Fruit fly (Drosophila melanogaster) whole organism, embryonic: ENCODE results near the gene KdelR.

ENCODE experiments used
- Abd-B ChIP-seq: fragments of 200-800 bp; sonication (Bioruptor generic); optimal IDR thresholded peaks from 2 replicates; lab custom pipeline; 2018; ENCODE audit warnings: missing biosample characterization, mild to moderate bottlenecking, missing genetic modification characterization, moderate library complexity
- Aef1 ChIP-seq: fragments of 200-800 bp; sonication (Bioruptor generic); IDR thresholded peaks from 3 replicates; pipeline ENCODE4 v1.3.6; 2022; ENCODE audit warnings: missing biosample characterization, missing genetic modification characterization
- C15 ChIP-seq: fragments of 200-800 bp; sonication (Bioruptor generic); IDR thresholded peaks from 3 replicates; pipeline ENCODE4 v1.3.6; 2022; ENCODE audit warnings: missing biosample characterization, missing genetic modification characterization
- CG11723 ChIP-seq: fragments of 200-800 bp; sonication (Bioruptor generic); optimal IDR thresholded peaks from 2 replicates; lab custom pipeline; 2017; ENCODE audit warnings: missing biosample characterization, mild to moderate bottlenecking, missing genetic modification characterization
- CG12391 ChIP-seq: fragments of 200-800 bp; sonication (Bioruptor generic); optimal IDR thresholded peaks from 3 replicates; lab custom pipeline; 2018; ENCODE audit warnings: missing biosample characterization, mild to moderate bottlenecking, missing genetic modification characterization, moderate library complexity
- CG12659 ChIP-seq: fragments of 200-800 bp; sonication (Bioruptor generic); optimal IDR thresholded peaks from 3 replicates; lab custom pipeline; 2017; ENCODE audit warnings: mild to moderate bottlenecking, missing biosample characterization, missing genetic modification reagents, missing genetic modification characterization
- CG17328 ChIP-seq: fragments of 200-800 bp; sonication (Bioruptor generic); IDR thresholded peaks from 2 replicates; pipeline ENCODE4 v1.3.6; 2022; ENCODE audit warnings: missing biosample characterization, missing genetic modification characterization
- CG17361 ChIP-seq: fragments of 200-800 bp; sonication (Bioruptor generic); IDR thresholded peaks from 3 replicates; pipeline ENCODE4 v1.3.6; 2022; ENCODE audit warnings: missing biosample characterization, missing genetic modification characterization
- CG17802 ChIP-seq: fragments of 200-800 bp; sonication (Bioruptor generic); optimal IDR thresholded peaks from 2 replicates; lab custom pipeline; 2018; ENCODE audit warnings: missing biosample characterization, mild to moderate bottlenecking, missing genetic modification characterization, moderate library complexity
- CG18262 ChIP-seq: fragments of 200-800 bp; optimal IDR thresholded peaks from 3 replicates; lab custom pipeline; 2019; ENCODE audit warnings: missing biosample characterization, mild to moderate bottlenecking, missing genetic modification characterization, moderate library complexity
- CG2116 ChIP-seq: fragments of 200-800 bp; sonication (Bioruptor generic); optimal IDR thresholded peaks from 3 replicates; lab custom pipeline; 2018; ENCODE audit warnings: missing biosample characterization, mild to moderate bottlenecking, missing genetic modification characterization
- CG2712 ChIP-seq: fragments of 200-800 bp; optimal IDR thresholded peaks from 3 replicates; lab custom pipeline; 2019; ENCODE audit warnings: missing biosample characterization, mild to moderate bottlenecking, missing genetic modification characterization, moderate library complexity
- CG30020 ChIP-seq: fragments of 200-800 bp; optimal IDR thresholded peaks from 2 replicates; lab custom pipeline; 2019; ENCODE audit warnings: missing biosample characterization, mild to moderate bottlenecking, missing genetic modification characterization, moderate library complexity
- CG5245 ChIP-seq: fragments of 200-800 bp; sonication (Bioruptor generic); optimal IDR thresholded peaks from 3 replicates; lab custom pipeline; 2016; ENCODE audit warnings: missing biosample characterization, missing genetic modification characterization
- CG6683 ChIP-seq: fragments of 200-800 bp; sonication (Bioruptor generic); optimal IDR thresholded peaks from 2 replicates; lab custom pipeline; 2017; ENCODE audit warnings: missing biosample characterization, mild to moderate bottlenecking, missing genetic modification characterization, missing genetic modification reagents
- CG7357 ChIP-seq: fragments of 200-800 bp; sonication (Bioruptor generic); IDR thresholded peaks from 3 replicates; pipeline ENCODE4 v1.3.6; 2022; ENCODE audit warnings: missing biosample characterization, missing genetic modification characterization
- CG8924 ChIP-seq: fragments of 200-800 bp; optimal IDR thresholded peaks from 3 replicates; lab custom pipeline; 2019; ENCODE audit warnings: missing biosample characterization, mild to moderate bottlenecking, missing genetic modification characterization, moderate library complexity
- Chrac-16 ChIP-seq: fragments of 200-800 bp; sonication (Bioruptor generic); optimal IDR thresholded peaks from 3 replicates; lab custom pipeline; 2016; ENCODE audit warnings: missing biosample characterization, missing genetic modification characterization
- CoRest ChIP-seq: fragments of 200-800 bp; sonication (Bioruptor generic); optimal IDR thresholded peaks from 3 replicates; lab custom pipeline; 2018; ENCODE audit warnings: missing biosample characterization, mild to moderate bottlenecking, missing genetic modification characterization, moderate library complexity
- Dfd ChIP-seq, 2 experiments: fragments of >200 bp; optimal IDR thresholded peaks; 2 replicates each; lab custom pipeline; 2017; ENCODE audit warnings: missing biosample characterization in 2 of 2, missing genetic modification characterization in 2 of 2
- Dref ChIP-seq: fragments of 200-800 bp; sonication (Bioruptor generic); IDR thresholded peaks from 2 replicates; pipeline ENCODE4 v1.3.6; 2022; ENCODE audit warnings: missing biosample characterization, missing genetic modification characterization
- E2f2 ChIP-seq: fragments of 200-800 bp; sonication (Bioruptor generic); IDR thresholded peaks from 2 replicates; pipeline ENCODE4 v1.3.6; 2022; ENCODE audit warnings: missing biosample characterization, missing genetic modification characterization
- Eip74EF ChIP-seq, 2 experiments: fragments of 200-800 bp in 1 of 2; fragments of >200 bp in 1 of 2; sonication (Bioruptor generic) in 1 of 2; optimal IDR thresholded peaks; 2 replicates each; lab custom pipeline; 2017 to 2019; ENCODE audit warnings: missing biosample characterization in 2 of 2, missing genetic modification characterization in 2 of 2, mild to moderate bottlenecking in 1 of 2, moderate library complexity in 1 of 2
- Gsc ChIP-seq: fragments of 200-800 bp; sonication (Bioruptor generic); IDR thresholded peaks from 2 replicates; pipeline ENCODE4 v1.3.6; 2022; ENCODE audit warnings: missing biosample characterization, missing genetic modification characterization
- HmgZ ChIP-seq: fragments of 200-800 bp; sonication (Bioruptor generic); optimal IDR thresholded peaks from 2 replicates; lab custom pipeline; 2018; ENCODE audit warnings: missing biosample characterization, mild to moderate bottlenecking, missing genetic modification characterization
- MTF-1 ChIP-seq: fragments of 200-800 bp; sonication (Bioruptor generic); optimal IDR thresholded peaks from 2 replicates; lab custom pipeline; 2018; ENCODE audit warnings: missing biosample characterization, mild to moderate bottlenecking, missing genetic modification characterization, borderline replicate concordance
- Med ChIP-seq: fragments of 200-800 bp; sonication (Bioruptor generic); peaks from one replicate; lab custom pipeline; 2016; ENCODE audit warnings: missing biosample characterization, missing genetic modification characterization, mild to moderate bottlenecking, inconsistent platforms, moderate library complexity
- Ptx1 ChIP-seq: fragments of 200-800 bp; sonication (Bioruptor generic); IDR thresholded peaks from 2 replicates; pipeline ENCODE4 v1.3.6; 2022; ENCODE audit warnings: missing biosample characterization, missing genetic modification characterization
- Rfx ChIP-seq: fragments of 200-800 bp; sonication (Bioruptor generic); IDR thresholded peaks from 2 replicates; pipeline ENCODE4 v1.3.6; 2022; ENCODE audit warnings: missing biosample characterization, missing genetic modification characterization
- Sry-β ChIP-seq: fragments of 200-800 bp; sonication (Bioruptor generic); optimal IDR thresholded peaks from 2 replicates; lab custom pipeline; 2018; ENCODE audit warnings: missing biosample characterization, mild to moderate bottlenecking, missing genetic modification characterization, moderate library complexity
- chinmo ChIP-seq: fragments of 200-800 bp; sonication (Bioruptor generic); IDR thresholded peaks from 4 replicates; pipeline ENCODE4 v1.3.6; 2022; ENCODE audit warnings: missing biosample characterization, missing genetic modification characterization; ENCODE audit not compliant: partially characterized antibody
- dmrt11E ChIP-seq: fragments of 200-800 bp; sonication (Bioruptor generic); optimal IDR thresholded peaks from 3 replicates; lab custom pipeline; 2018; ENCODE audit warnings: missing biosample characterization, mild to moderate bottlenecking, missing genetic modification characterization, moderate library complexity
- ems ChIP-seq: fragments of 200-800 bp; sonication (Bioruptor generic); optimal IDR thresholded peaks from 3 replicates; lab custom pipeline; 2016; ENCODE audit warnings: missing biosample characterization, missing genetic modification characterization
- gfzf ChIP-seq: fragments of 200-800 bp; sonication (Bioruptor generic); optimal IDR thresholded peaks from 2 replicates; lab custom pipeline; 2016; ENCODE audit warnings: missing biosample characterization, mild to moderate bottlenecking, missing genetic modification characterization, moderate library complexity
- hb ChIP-seq: fragments of 200-800 bp; sonication (Bioruptor generic); IDR thresholded peaks from 3 replicates; pipeline ENCODE4 v1.3.6; 2022; ENCODE audit warnings: missing biosample characterization, missing genetic modification characterization; ENCODE audit not compliant: partially characterized antibody
- lola ChIP-seq, 3 experiments: fragments of >200 bp in 2 of 3; fragments of 200-800 bp in 1 of 3; sonication (Bioruptor generic) in 1 of 3; optimal IDR thresholded peaks; 2 replicates each; lab custom pipeline; 2017 to 2019; ENCODE audit warnings: missing biosample characterization in 3 of 3, missing genetic modification characterization in 3 of 3, mild to moderate bottlenecking in 1 of 3, moderate library complexity in 1 of 3
- nerfin-1 ChIP-seq: fragments of 200-800 bp; sonication (Bioruptor generic); optimal IDR thresholded peaks from 3 replicates; lab custom pipeline; 2019; ENCODE audit warnings: missing biosample characterization, mild to moderate bottlenecking, missing genetic modification characterization, moderate library complexity
- nmo ChIP-seq: fragments of 200-800 bp; sonication (Bioruptor generic); optimal IDR thresholded peaks from 2 replicates; lab custom pipeline; 2018; ENCODE audit warnings: missing biosample characterization, mild to moderate bottlenecking, missing genetic modification characterization, moderate library complexity
- pfk ChIP-seq: fragments of 200-800 bp; sonication (Bioruptor generic); optimal IDR thresholded peaks from 2 replicates; lab custom pipeline; 2018; ENCODE audit warnings: missing biosample characterization, mild to moderate bottlenecking, missing genetic modification characterization, moderate library complexity
- phol ChIP-seq: fragments of 200-800 bp; sonication (Bioruptor generic); optimal IDR thresholded peaks from 3 replicates; lab custom pipeline; 2018; ENCODE audit warnings: missing biosample characterization, mild to moderate bottlenecking, missing genetic modification characterization, moderate library complexity
- ssp ChIP-seq: fragments of 200-800 bp; sonication (Bioruptor generic); IDR thresholded peaks from 2 replicates; pipeline ENCODE4 v1.3.6; 2022; ENCODE audit warnings: missing biosample characterization, missing genetic modification characterization
- trem ChIP-seq: fragments of 200-800 bp; optimal IDR thresholded peaks from 3 replicates; lab custom pipeline; 2019; ENCODE audit warnings: missing biosample characterization, mild to moderate bottlenecking, missing genetic modification characterization, moderate library complexity
- trh ChIP-seq: fragments of 200-800 bp; sonication (Bioruptor generic); optimal IDR thresholded peaks from 2 replicates; lab custom pipeline; 2016; ENCODE audit warnings: missing biosample characterization, missing genetic modification characterization
- unpg ChIP-seq: fragments of 200-800 bp; sonication (Bioruptor generic); optimal IDR thresholded peaks from 3 replicates; lab custom pipeline; 2018; ENCODE audit warnings: missing biosample characterization, mild to moderate bottlenecking, missing genetic modification characterization, moderate library complexity
- wek ChIP-seq: fragments of 200-800 bp; sonication (Bioruptor generic); optimal IDR thresholded peaks from 3 replicates; lab custom pipeline; 2018; ENCODE audit warnings: missing biosample characterization, mild to moderate bottlenecking, missing genetic modification characterization, moderate library complexity
- zen ChIP-seq: fragments of 200-800 bp; sonication (Bioruptor generic); optimal IDR thresholded peaks from 3 replicates; lab custom pipeline; 2018; ENCODE audit warnings: missing biosample characterization, mild to moderate bottlenecking, missing genetic modification characterization, moderate library complexity

KdelR gene

DNA sequence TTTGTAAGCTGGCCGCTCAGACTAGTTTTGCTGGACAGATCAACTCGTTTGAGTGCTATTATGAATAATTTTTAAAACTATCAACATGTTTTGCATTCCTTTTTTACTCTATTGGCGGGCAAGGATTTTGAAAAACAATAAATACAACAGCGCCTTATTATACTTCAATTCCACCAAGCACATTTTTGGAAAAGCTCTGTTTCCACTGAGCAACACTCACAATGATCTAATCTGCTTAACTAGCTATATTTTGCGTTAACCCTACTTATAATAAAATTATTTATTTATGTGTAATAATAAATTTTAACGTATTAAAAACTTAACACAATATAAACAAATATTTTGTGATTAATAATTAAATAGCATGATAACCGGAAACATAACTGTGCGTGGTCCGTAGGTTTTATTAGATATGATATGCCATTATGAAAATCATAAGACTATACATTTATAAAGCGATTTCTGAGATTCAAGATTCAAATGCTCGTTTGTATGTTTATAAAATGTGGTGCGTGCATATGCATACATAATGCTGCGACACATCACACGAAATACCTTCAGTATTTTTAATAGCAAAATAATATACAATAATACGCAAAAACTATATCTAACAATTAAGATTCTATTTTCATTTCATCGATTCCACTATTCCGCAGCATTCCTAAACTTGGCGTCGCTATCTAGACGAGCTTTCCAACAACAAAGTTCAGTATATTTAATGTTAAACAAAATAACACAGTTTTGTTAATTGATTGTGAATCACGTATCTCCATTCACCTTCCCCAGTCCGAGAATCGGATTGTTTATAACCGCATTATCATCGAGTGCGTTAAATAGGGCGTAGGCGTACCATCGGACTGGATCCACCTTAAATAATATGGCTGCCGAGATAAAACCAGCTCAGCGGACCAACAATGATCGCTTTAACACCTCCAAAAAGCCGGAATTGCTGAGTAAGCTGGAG, 3.8 kb upstream of the KdelR start, which contains the start of the genes pie and Wdfy2:
pie (minus strand) TSS at position 138 of the 964 bp plus-strand sequence.
Wdfy2 (plus strand) TSS at position 649 of the 964 bp plus-strand sequence.
- TF ChIP-seq phol (tag; lab: Kevin White, UChicago): peak; percentile 39
- peak; percentile 29 for TF ChIP-seq nmo
- no peak for TF ChIP-seq Gsc (GFP tag; lab: Robert Waterston, UW)
- TF ChIP-seq Sry-β (GFP tag; lab: Kevin White, UChicago): peak; percentile 36
- no peak for TF ChIP-seq unpg (GFP tag; lab: Kevin White, UChicago)
- peak; percentile 77 for TF ChIP-seq CG2116
- no peak for TF ChIP-seq wek
- peak; percentile 4 for TF ChIP-seq trem (tag; lab: Kevin White, UChicago)
- peak; percentile 36 for TF ChIP-seq CG12659 (GFP tag; lab: Kevin White, UChicago)
- no peak for TF ChIP-seq chinmo (GFP tag; lab: Robert Waterston, UW)
- TF ChIP-seq Med: peak; percentile 65
- no peak for TF ChIP-seq trh (GFP tag; lab: Kevin White, UChicago)
- TF ChIP-seq pfk: peak; percentile 80
- TF ChIP-seq Chrac-16: no peak
- peak; percentile 79 for TF ChIP-seq E2f2 (GFP tag; lab: Robert Waterston, UW)
- peak; percentile 50 for TF ChIP-seq Abd-B (GFP tag; lab: Kevin White, UChicago)
- TF ChIP-seq CG7357 (GFP tag; lab: Robert Waterston, UW): peak; percentile 97
- TF ChIP-seq lola (GFP tag; optimal IDR thresholded peaks at IDR 0.05; lab: Kevin White, UChicago): peak in 2 of 3 experiments; percentile 14 to 94
- TF ChIP-seq CG2712: peak; percentile 21
- TF ChIP-seq zen: peak; percentile 15
- TF ChIP-seq MTF-1: no peak
- TF ChIP-seq dmrt11E (tag; lab: Kevin White, UChicago): peak; percentile 8
- peak; percentile 31 for TF ChIP-seq CG18262 (tag; lab: Kevin White, UChicago)
- no peak for TF ChIP-seq CG17328 (GFP tag; lab: Robert Waterston, UW)
- peak; percentile 56; the same call in 1 of the 3 replicates for TF ChIP-seq CG17361 (GFP tag; lab: Robert Waterston, UW)
- peak; percentile 47 for TF ChIP-seq Dref (GFP tag; lab: Robert Waterston, UW)
- no peak for TF ChIP-seq C15 (GFP tag; lab: Robert Waterston, UW)
- TF ChIP-seq CoRest (tag; lab: Kevin White, UChicago): peak; percentile 28
- TF ChIP-seq CG6683 (GFP tag; lab: Kevin White, UChicago): no peak
- no peak for TF ChIP-seq ems
- TF ChIP-seq gfzf: peak; percentile 26
- peak; percentile 97 for TF ChIP-seq ssp (GFP tag; lab: Robert Waterston, UW)
- no peak for TF ChIP-seq hb (GFP tag; lab: Robert Waterston, UW)
- TF ChIP-seq CG8924 (tag; lab: Kevin White, UChicago): peak; percentile 10
- TF ChIP-seq CG30020 (tag; lab: Kevin White, UChicago): peak; percentile 97
- 0 out of 2 replicates have a peak, but pooled peaks have one; percentile 28 for TF ChIP-seq Ptx1 (GFP tag; lab: Robert Waterston, UW)
- peak; percentile 9 for TF ChIP-seq CG12391 (tag; lab: Kevin White, UChicago)
- peak in 1 of 2 experiments; percentile 66 for TF ChIP-seq Dfd (GFP tag; optimal IDR thresholded peaks at IDR 0.05; lab: Kevin White, UChicago)
- TF ChIP-seq HmgZ (tag; lab: Kevin White, UChicago): no peak
- TF ChIP-seq CG11723 (GFP tag; lab: Kevin White, UChicago): peak; percentile 74
- TF ChIP-seq Rfx (GFP tag; lab: Robert Waterston, UW): 0 out of 2 replicates have a peak, but pooled peaks have one; percentile 13
- TF ChIP-seq nerfin-1 (tag; lab: Kevin White, UChicago): peak; percentile 2
- peak; percentile 29; the same call in 1 of the 3 replicates for TF ChIP-seq Aef1 (GFP tag; lab: Robert Waterston, UW)
- no peak for TF ChIP-seq CG5245 (GFP tag; lab: Kevin White, UChicago)
- TF ChIP-seq Eip74EF (GFP tag; optimal IDR thresholded peaks at IDR 0.05; lab: Kevin White, UChicago): peak in 1 of 2 experiments; percentile 88
- TF ChIP-seq CG17802 (tag; lab: Kevin White, UChicago): peak; percentile 92
